Worm (Caenorhabditis elegans): ENCODE results near the gene T24A6.1.
"Not testable (repeated sequence)": the region's sequence is repeated elsewhere in the genome, so short reads cannot be mapped to it uniquely, and the experiment has no call there.

DNA sequence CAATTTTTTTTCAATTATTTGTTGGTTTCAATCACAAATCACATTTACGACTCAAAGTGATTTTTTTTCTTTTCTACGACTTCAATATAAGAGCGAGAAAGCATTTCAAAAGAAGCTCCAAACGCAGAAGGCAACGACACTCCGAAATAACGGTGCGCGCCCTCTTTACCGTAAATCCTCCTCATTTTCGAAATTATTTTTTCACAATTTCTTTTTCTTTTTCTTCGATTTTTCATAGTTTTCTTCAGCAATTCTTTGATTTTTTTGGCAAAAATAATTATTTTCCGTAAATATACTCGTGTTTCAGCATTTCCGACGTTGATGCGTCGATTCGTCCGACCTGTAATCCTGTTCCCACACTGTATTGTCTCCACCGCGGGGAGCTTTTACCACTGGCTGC, 11.9 kb downstream of the T24A6.1 start, which contains the start of gene F40C5.2:
- TF ChIP-seq B0310.2 (tag; optimal IDR thresholded peaks at IDR 0.05); sea-1 (GFP tag; conservative IDR thresholded peaks at IDR 0.05); hmg-4 (GFP tag; optimal IDR thresholded peaks at IDR 0.05); aly-1 (tag; optimal IDR thresholded peaks at IDR 0.05); flt-1 (GFP tag; IDR thresholded peaks at IDR 0.05); ama-1 (optimal IDR thresholded peaks at IDR 0.05); hnd-1 (tag; optimal IDR thresholded peaks at IDR 0.05); ceh-36 (tag; optimal IDR thresholded peaks at IDR 0.05): not testable (repeated sequence)

Measured in whole organism, early embryonic.